Worm (Caenorhabditis elegans): ENCODE results near the gene icl-1.
A peak's percentile ranks its signal among the peaks of the same experiment; 100 is the strongest.

Gene icl-1

ce11 chrV:723895-724352 is 3.9 kb downstream of the icl-1 start, which contains the start of gene fbxb-72:
fbxb-72 (minus strand) TSS chrV:723952.
- TF ChIP-seq egl-27 (tag; optimal IDR thresholded peaks at IDR 0.05) (no peak), nhr-11 (tag; optimal IDR thresholded peaks at IDR 0.05) (peak; percentile 2), ceh-28 (tag; optimal IDR thresholded peaks at IDR 0.05) (no peak), lsy-12 (tag; optimal IDR thresholded peaks at IDR 0.05) (peak; percentile 49), elt-3 (tag; optimal IDR thresholded peaks at IDR 0.05) (peak in 1 of 3 experiments; percentile 4), unc-39 (tag; optimal IDR thresholded peaks at IDR 0.05) (no peak), pqm-1 (tag; optimal IDR thresholded peaks at IDR 0.05) (peak; percentile 94), snpc-4 (tag; optimal IDR thresholded peaks at IDR 0.05) (no peak), mdl-1 (tag; optimal IDR thresholded peaks at IDR 0.05) (no peak), mml-1 (tag; optimal IDR thresholded peaks at IDR 0.05) (no peak), nhr-12 (tag; optimal IDR thresholded peaks at IDR 0.05) (no peak), ceh-16 (tag; optimal IDR thresholded peaks at IDR 0.05) (no peak), egl-5 (tag; optimal IDR thresholded peaks at IDR 0.05) (no peak), fkh-2 (tag; optimal IDR thresholded peaks at IDR 0.05) (no peak), nhr-76 (tag; optimal IDR thresholded peaks at IDR 0.05) (peak; percentile 43), fkh-10 (GFP tag; optimal IDR thresholded peaks at IDR 0.05) (no peak), ztf-11 (tag; optimal IDR thresholded peaks at IDR 0.05) (no peak), skn-1 (tag; optimal IDR thresholded peaks at IDR 0.05) (peak; percentile 94), lin-15B (tag; optimal IDR thresholded peaks at IDR 0.05) (no peak), nhr-23 (tag; optimal IDR thresholded peaks at IDR 0.05) (peak; percentile 78), nhr-237 (tag; optimal IDR thresholded peaks at IDR 0.05) (no peak), ceh-9 (tag; optimal IDR thresholded peaks at IDR 0.05) (no peak), ceh-82 (tag; optimal IDR thresholded peaks at IDR 0.05) (no peak), nhr-77 (tag; optimal IDR thresholded peaks at IDR 0.05) (peak; percentile 51), jun-1 (tag; optimal IDR thresholded peaks at IDR 0.05) (peak; percentile 59), ama-1 (optimal IDR thresholded peaks at IDR 0.05) (peak; percentile 99), R02D3.7 (tag; optimal IDR thresholded peaks at IDR 0.05) (peak; percentile 24), tbx-2 (tag; optimal IDR thresholded peaks at IDR 0.05) (peak; percentile 85), daf-12 (tag; optimal IDR thresholded peaks at IDR 0.05) (no peak), elt-1 (tag; optimal IDR thresholded peaks at IDR 0.05) (no peak), nhr-67 (tag; optimal IDR thresholded peaks at IDR 0.05) (peak; percentile 14), ZK546.5 (tag; optimal IDR thresholded peaks at IDR 0.05) (no peak), fos-1 (tag; optimal IDR thresholded peaks at IDR 0.05) (no peak), nhr-43 (tag; optimal IDR thresholded peaks at IDR 0.05; ENCODE audit: poor library complexity, severe bottlenecking) (peak; percentile 97), zag-1 (tag; optimal IDR thresholded peaks at IDR 0.05) (no peak), nfya-1 (tag; optimal IDR thresholded peaks at IDR 0.05; ENCODE audit: insufficient read depth) (peak; percentile 68), aly-2 (tag; optimal IDR thresholded peaks at IDR 0.05) (peak; percentile 93), eor-1 (tag; optimal IDR thresholded peaks at IDR 0.05) (no peak), nhr-25 (tag; optimal IDR thresholded peaks at IDR 0.05) (peak; percentile 3), lin-39 (tag; optimal IDR thresholded peaks at IDR 0.05) (peak; percentile 37), nhr-28 (tag; optimal IDR thresholded peaks at IDR 0.05) (peak; percentile 36), unc-62 (GFP tag; optimal IDR thresholded peaks at IDR 0.05) (no peak), pha-4 (tag; optimal IDR thresholded peaks at IDR 0.05) (peak; percentile 55), elt-2 (tag; optimal IDR thresholded peaks at IDR 0.05) (peak; percentile 76), ztf-4 (tag; optimal IDR thresholded peaks at IDR 0.05) (peak; percentile 66), sea-2 (GFP tag; optimal IDR thresholded peaks at IDR 0.05) (no peak), hmg-11 (tag; optimal IDR thresholded peaks at IDR 0.05) (no peak)

- TF ChIP-seq daf-12 (tag; optimal IDR thresholded peaks at IDR 0.05), result no peak
- TF ChIP-seq unc-62 (GFP tag; optimal IDR thresholded peaks at IDR 0.05), result no peak
- TF ChIP-seq nfya-1 (tag; optimal IDR thresholded peaks at IDR 0.05; ENCODE audit: insufficient read depth), result no peak
- TF ChIP-seq nhr-11 (tag; optimal IDR thresholded peaks at IDR 0.05), result no peak
- no peak for TF ChIP-seq eor-1 (tag; optimal IDR thresholded peaks at IDR 0.05)
- no peak for TF ChIP-seq ceh-16 (tag; optimal IDR thresholded peaks at IDR 0.05)
- TF ChIP-seq ZK546.5 (tag; optimal IDR thresholded peaks at IDR 0.05), result no peak
- TF ChIP-seq lin-39 (tag; optimal IDR thresholded peaks at IDR 0.05), result no peak
- TF ChIP-seq tbx-2 (tag; optimal IDR thresholded peaks at IDR 0.05), result no peak
- no peak for TF ChIP-seq R02D3.7 (tag; optimal IDR thresholded peaks at IDR 0.05)
- TF ChIP-seq nhr-25 (tag; optimal IDR thresholded peaks at IDR 0.05), result no peak
- TF ChIP-seq nhr-23 (tag; optimal IDR thresholded peaks at IDR 0.05), result no peak
- TF ChIP-seq elt-3 (tag; optimal IDR thresholded peaks at IDR 0.05), result no peak
- TF ChIP-seq nhr-12 (tag; optimal IDR thresholded peaks at IDR 0.05), result no peak
- no peak for TF ChIP-seq ztf-11 (tag; optimal IDR thresholded peaks at IDR 0.05)
- no peak for TF ChIP-seq mml-1 (tag; optimal IDR thresholded peaks at IDR 0.05)
- no peak for TF ChIP-seq zag-1 (tag; optimal IDR thresholded peaks at IDR 0.05)
Observed at ce11 chrV:722889-723288, 4.9 kb downstream of the icl-1 start.

Measured in whole organism, L3 larva.